Worm (Caenorhabditis elegans): Measurements from ENCODE around the gene str-209.

The str-209 gene

ce11 chrV:4924618-4925017 lies 24.1 kb upstream of the str-209 start, which contains the start of gene srh-20:
srh-20 (plus strand) TSS chrV:4924918.
- TF ChIP-seq nhr-42 (GFP tag; IDR thresholded peaks at IDR 0.05) (no peak), Y75B8A.6 (GFP tag; IDR thresholded peaks at IDR 0.05) (no peak), ceh-28 (tag; optimal IDR thresholded peaks at IDR 0.05) (no peak), zfp-3 (GFP tag; conservative IDR thresholded peaks at IDR 0.05) (no peak), dmd-9 (GFP tag; IDR thresholded peaks at IDR 0.05) (no peak), ZK546.5 (tag; optimal IDR thresholded peaks at IDR 0.05) (no peak), unc-39 (tag; optimal IDR thresholded peaks at IDR 0.05) (no peak), nhr-28 (tag; optimal IDR thresholded peaks at IDR 0.05) (no peak), lin-39 (tag; optimal IDR thresholded peaks at IDR 0.05) (no peak), lir-3 (tag; optimal IDR thresholded peaks at IDR 0.05) (no peak), rbr-2 (tag; optimal IDR thresholded peaks at IDR 0.05) (no peak), T26A8.4 (GFP tag; IDR thresholded peaks at IDR 0.05) (no peak), snpc-4 (tag; optimal IDR thresholded peaks at IDR 0.05) (no peak)

- TF ChIP-seq ceh-32 (tag; optimal IDR thresholded peaks at IDR 0.05; ENCODE audit: poor library complexity) (no peak), unc-62 (GFP tag; optimal IDR thresholded peaks at IDR 0.05 in 1 of 2) (peak in 1 of 2 experiments; percentile 65), unc-62 (tag; optimal IDR thresholded peaks at IDR 0.05) (no peak)
Observed at ce11 chrV:4926371-4926770, 22.4 kb upstream of the str-209 start, which contains the start of gene srh-21. srh-21 (plus strand) TSS chrV:4926671.

ce11 chrV:4929842-4930241 lies 18.9 kb upstream of the str-209 start, which contains the start of gene str-205:
str-205 (minus strand) TSS chrV:4929942.
- TF ChIP-seq nhr-111 (GFP tag; optimal IDR thresholded peaks at IDR 0.05) (no peak), F10B5.3 (tag; optimal IDR thresholded peaks at IDR 0.05) (no peak), nhr-10 (tag; optimal IDR thresholded peaks at IDR 0.05) (no peak), nhr-6 (tag; optimal IDR thresholded peaks at IDR 0.05) (no peak), Y5F2A.4 (GFP tag; optimal IDR thresholded peaks at IDR 0.05) (no peak), nhr-28 (tag; optimal IDR thresholded peaks at IDR 0.05) (no peak), F37D6.2 (tag; optimal IDR thresholded peaks at IDR 0.05) (no peak), sdz-12 (GFP tag; optimal IDR thresholded peaks at IDR 0.05) (no peak)

DNA sequence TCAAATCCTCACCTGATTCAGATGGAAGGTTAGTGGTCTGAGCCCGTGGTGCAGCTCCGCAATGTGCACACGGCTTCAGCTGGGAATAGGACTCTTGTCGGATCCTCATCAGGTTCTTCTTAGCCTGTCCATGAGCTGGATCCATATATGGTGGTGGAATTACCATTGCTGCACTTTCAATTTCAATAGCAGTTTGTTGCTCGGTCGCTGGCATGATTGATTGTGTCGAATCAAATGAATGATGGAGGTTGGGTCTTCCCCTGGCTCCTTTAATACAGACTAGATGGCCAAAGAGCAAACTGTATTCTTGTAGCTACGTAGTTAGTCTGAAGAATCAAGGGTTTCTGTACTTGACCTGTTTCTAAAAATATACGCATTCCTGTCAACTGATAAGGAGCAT lies 15.9 kb upstream of the str-209 start, which contains the start of gene C02E7.10:
Gene C02E7.10, minus strand, starts transcription at position 232 of the 400 bp plus-strand sequence.
- TF ChIP-seq skn-1 (tag; optimal IDR thresholded peaks at IDR 0.05) (no peak), unc-62 (GFP tag; optimal IDR thresholded peaks at IDR 0.05 in 1 of 2) (peak in 1 of 2 experiments; percentile 90), unc-62 (tag; optimal IDR thresholded peaks at IDR 0.05) (no peak)

ce11 chrV:4933268-4933667 lies 15.5 kb upstream of the str-209 start:
- TF ChIP-seq spr-3 (GFP tag; optimal IDR thresholded peaks at IDR 0.05): no peak
- TF ChIP-seq unc-62 (GFP tag; optimal IDR thresholded peaks at IDR 0.05 in 1 of 2): peak in 1 of 2 experiments; percentile 98
- no peak for TF ChIP-seq unc-62 (tag; optimal IDR thresholded peaks at IDR 0.05)

- no peak for TF ChIP-seq egl-43 (GFP tag; IDR thresholded peaks at IDR 0.05)
- no peak for TF ChIP-seq D1046.2 (GFP tag; IDR thresholded peaks at IDR 0.05)
- TF ChIP-seq dpl-1 (GFP tag; optimal IDR thresholded peaks at IDR 0.05): no peak
- no peak for TF ChIP-seq zip-2 (tag; optimal IDR thresholded peaks at IDR 0.05)
- TF ChIP-seq hlh-11 (tag; optimal IDR thresholded peaks at IDR 0.05): no peak
- TF ChIP-seq ces-1 (GFP tag; optimal IDR thresholded peaks at IDR 0.05): no peak
- TF ChIP-seq attf-4 (tag; optimal IDR thresholded peaks at IDR 0.05): no peak
- TF ChIP-seq ZK337.2 (GFP tag; IDR thresholded peaks at IDR 0.05): no peak
- TF ChIP-seq lin-13 (GFP tag; optimal IDR thresholded peaks at IDR 0.05): no peak
- no peak for TF ChIP-seq zip-11 (GFP tag; IDR thresholded peaks at IDR 0.05)
- TF ChIP-seq mxl-3 (GFP tag; optimal IDR thresholded peaks at IDR 0.05): no peak
- TF ChIP-seq dve-1 (tag; optimal IDR thresholded peaks at IDR 0.05; ENCODE audit: insufficient read depth): no peak
- TF ChIP-seq zfp-2 (tag; optimal IDR thresholded peaks at IDR 0.05): no peak
- TF ChIP-seq ceh-20 (GFP tag; IDR thresholded peaks at IDR 0.05): no peak
- TF ChIP-seq F10B5.3 (tag; optimal IDR thresholded peaks at IDR 0.05): no peak
Observed at ce11 chrV:4934406-4934805, 14.3 kb upstream of the str-209 start, which contains the start of gene catp-2. catp-2 (plus strand) TSS chrV:4934706.
